Worm (Caenorhabditis elegans) whole organism, late embryonic: ENCODE results near the gene msp-32.
A peak's percentile ranks its signal among the peaks of the same experiment; 100 is the strongest.

Experiments used
- C38D4.7 ChIP-seq: fragments of 200-800 bp; sonication (Bioruptor generic); optimal IDR thresholded peaks from 2 replicates; lab custom pipeline; 2018; ENCODE audit warnings: mild to moderate bottlenecking, missing genetic modification characterization, moderate library complexity, missing compliant biosample characterization
- ahr-1 ChIP-seq: sonication (generic microtip); optimal IDR thresholded peaks from 2 replicates; lab custom pipeline; 2016; ENCODE audit warnings: missing genetic modification characterization, missing compliant biosample characterization
- ama-1 ChIP-seq: fragments of 150-350 bp; optimal IDR thresholded peaks from 2 replicates; lab custom pipeline; 2014
- ceh-14 ChIP-seq: sonication (generic microtip); optimal IDR thresholded peaks from 2 replicates; lab custom pipeline; 2016; ENCODE audit warnings: missing genotype, missing genetic modification characterization, missing compliant biosample characterization
- ceh-2 ChIP-seq: sonication (generic microtip); optimal IDR thresholded peaks from 2 replicates; lab custom pipeline; 2016; ENCODE audit warnings: missing genotype, missing genetic modification characterization, missing compliant biosample characterization
- ceh-24 ChIP-seq: sonication (generic microtip); optimal IDR thresholded peaks from 2 replicates; lab custom pipeline; 2016; ENCODE audit warnings: mild to moderate bottlenecking, missing genetic modification characterization, missing compliant biosample characterization
- ceh-30 ChIP-seq: fragments of 150-350 bp; optimal IDR thresholded peaks from 2 replicates; lab custom pipeline; 2014; ENCODE audit warnings: missing biosample characterization, missing genetic modification characterization
- ceh-48 ChIP-seq: sonication (generic microtip); optimal IDR thresholded peaks from 2 replicates; lab custom pipeline; 2016; ENCODE audit warnings: missing genetic modification characterization, inconsistent platforms, missing compliant biosample characterization
- dve-1 ChIP-seq: sonication (generic microtip); optimal IDR thresholded peaks from 2 replicates; lab custom pipeline; 2017; ENCODE audit warnings: antibody characterized with exemption, mild to moderate bottlenecking, missing genetic modification characterization, missing compliant biosample characterization
- elt-2 ChIP-seq: sonication (generic microtip); optimal IDR thresholded peaks from 2 replicates; lab custom pipeline; 2016; ENCODE audit warnings: missing genetic modification reagents, missing genetic modification characterization, missing compliant biosample characterization
- elt-4 ChIP-seq: sonication (generic microtip); optimal IDR thresholded peaks from 2 replicates; lab custom pipeline; 2016; ENCODE audit warnings: missing genetic modification characterization, missing compliant biosample characterization
- fkh-10 ChIP-seq: fragments of 150-350 bp; optimal IDR thresholded peaks from 2 replicates; lab custom pipeline; 2014; ENCODE audit warnings: missing biosample characterization, missing genetic modification reagents, missing genetic modification characterization
- gmeb-2 ChIP-seq: sonication (generic microtip); optimal IDR thresholded peaks from 2 replicates; lab custom pipeline; 2016; ENCODE audit warnings: missing genetic modification characterization, inconsistent platforms, missing compliant biosample characterization
- hlh-30 ChIP-seq: sonication (generic microtip); optimal IDR thresholded peaks from 2 replicates; lab custom pipeline; 2017; ENCODE audit warnings: antibody characterized with exemption, missing genetic modification characterization, missing compliant biosample characterization; ENCODE audit not compliant: insufficient read depth
- lim-6 ChIP-seq: sonication (generic microtip); optimal IDR thresholded peaks from 2 replicates; lab custom pipeline; 2016; ENCODE audit warnings: missing genetic modification characterization, missing compliant biosample characterization
- lin-11 ChIP-seq: fragments of 200-800 bp; sonication (Bioruptor generic); optimal IDR thresholded peaks from 2 replicates; lab custom pipeline; 2018; ENCODE audit warnings: mild to moderate bottlenecking, missing genetic modification characterization, missing compliant biosample characterization
- mec-3 ChIP-seq: sonication (generic microtip); optimal IDR thresholded peaks from 2 replicates; lab custom pipeline; 2016; ENCODE audit warnings: borderline replicate concordance, missing genetic modification characterization, missing compliant biosample characterization
- nfya-1 ChIP-seq: sonication (generic microtip); optimal IDR thresholded peaks from 2 replicates; lab custom pipeline; 2017; ENCODE audit warnings: missing genetic modification characterization, mild to moderate bottlenecking, missing compliant biosample characterization, antibody characterized with exemption, moderate library complexity
- nhr-11 ChIP-seq: fragments of 150-350 bp; optimal IDR thresholded peaks from 2 replicates; lab custom pipeline; 2014; ENCODE audit warnings: missing biosample characterization, missing genetic modification characterization
- npax-4 ChIP-seq: sonication (generic microtip); optimal IDR thresholded peaks from 2 replicates; lab custom pipeline; 2016; ENCODE audit warnings: missing genetic modification characterization, missing compliant biosample characterization
- pax-1 ChIP-seq: fragments of 150-350 bp; optimal IDR thresholded peaks from 2 replicates; lab custom pipeline; 2014; ENCODE audit warnings: missing biosample characterization, missing genetic modification characterization
- pros-1 ChIP-seq: fragments of 150-350 bp; optimal IDR thresholded peaks from 2 replicates; lab custom pipeline; 2014; ENCODE audit warnings: missing biosample characterization, missing genetic modification reagents, missing genetic modification characterization
- rnt-1 ChIP-seq: sonication (generic microtip); optimal IDR thresholded peaks from 2 replicates; lab custom pipeline; 2016; ENCODE audit warnings: missing genetic modification characterization, missing compliant biosample characterization
- sox-2 ChIP-seq: fragments of 200-800 bp; sonication (Bioruptor generic); IDR thresholded peaks from 2 replicates; pipeline ENCODE4 v1.3.6; 2022; ENCODE audit warnings: missing genetic modification reagents, missing genetic modification characterization, missing compliant biosample characterization
- tbx-7 ChIP-seq: sonication (generic microtip); optimal IDR thresholded peaks from 2 replicates; lab custom pipeline; 2016; ENCODE audit warnings: missing genotype, missing genetic modification characterization, missing compliant biosample characterization
- unc-3 ChIP-seq, 2 experiments: fragments of 200-800 bp in 1 of 2; sonication (Bioruptor generic) in 1 of 2; sonication (generic microtip) in 1 of 2; conservative IDR thresholded peaks in 1 of 2; optimal IDR thresholded peaks in 1 of 2; 2 replicates each; pipeline versions ENCODE4 v1.3.6 to Lab custom; 2016 to 2022; ENCODE audit warnings: missing compliant biosample characterization in 2 of 2, missing genetic modification characterization in 2 of 2, missing genetic modification reagents in 1 of 2
- unc-42 ChIP-seq: sonication (generic microtip); optimal IDR thresholded peaks from 2 replicates; lab custom pipeline; 2016; ENCODE audit warnings: missing genotype, missing genetic modification characterization, missing compliant biosample characterization
- unc-55 ChIP-seq: sonication (generic microtip); optimal IDR thresholded peaks from 2 replicates; lab custom pipeline; 2017; ENCODE audit warnings: missing biosample characterization, missing genetic modification reagents, missing genetic modification characterization
- zip-5 ChIP-seq: sonication (generic microtip); optimal IDR thresholded peaks from 2 replicates; lab custom pipeline; 2016; ENCODE audit warnings: missing genetic modification characterization, missing compliant biosample characterization
- ztf-16 ChIP-seq: sonication (generic microtip); optimal IDR thresholded peaks from 2 replicates; lab custom pipeline; 2017; ENCODE audit warnings: missing genetic modification characterization, missing compliant biosample characterization

The msp-32 gene

ce11 chrII:4942829-4943228 is 44.2 kb downstream of the msp-32 start:
- TF ChIP-seq elt-2 (tag; lab: Kevin White, UChicago) (peak; percentile 70), hlh-30 (tag; lab: Kevin White, UChicago) (peak; percentile 16), zip-5 (tag; lab: Kevin White, UChicago) (no peak)

ce11 chrII:4943849-4944248 is 45.2 kb downstream of the msp-32 start, which contains the start of gene mdt-4:
Gene mdt-4, minus strand, starts transcription at chrII:4943949.
- TF ChIP-seq npax-4 (tag; lab: Kevin White, UChicago), result no peak
- no peak for TF ChIP-seq pax-1 (tag; lab: Kevin White, UChicago)
- TF ChIP-seq ama-1, result no peak
- no peak for TF ChIP-seq ceh-2 (tag; lab: Kevin White, UChicago)
- no peak for TF ChIP-seq ceh-14
- TF ChIP-seq gmeb-2 (tag; lab: Kevin White, UChicago), result no peak
- TF ChIP-seq unc-3 (GFP tag; conservative IDR thresholded peaks at IDR 0.05; lab: Robert Waterston, UW), result no peak
- no peak for TF ChIP-seq unc-3 (tag; optimal IDR thresholded peaks at IDR 0.05; lab: Kevin White, UChicago)
- no peak for TF ChIP-seq lim-6

- TF ChIP-seq ceh-2 (tag; lab: Kevin White, UChicago) (no peak), ztf-16 (tag; lab: Kevin White, UChicago) (no peak), npax-4 (tag; lab: Kevin White, UChicago) (no peak), ceh-24 (tag; lab: Kevin White, UChicago) (no peak), fkh-10 (GFP tag; lab: Kevin White, UChicago) (no peak), unc-55 (no peak), tbx-7 (tag; lab: Kevin White, UChicago) (no peak), nfya-1 (tag; lab: Kevin White, UChicago) (no peak), gmeb-2 (tag; lab: Kevin White, UChicago) (no peak), rnt-1 (tag; lab: Kevin White, UChicago) (no peak), unc-42 (no peak), ceh-48 (no peak), C38D4.7 (GFP tag; lab: Kevin White, UChicago) (no peak), dve-1 (tag; lab: Kevin White, UChicago) (no peak), ahr-1 (tag; lab: Kevin White, UChicago) (no peak), lin-11 (tag; lab: Kevin White, UChicago) (no peak)
These were observed 47.1 kb downstream of the msp-32 start, which contains the start of the genes gldi-11 and ZK546.2 for ce11 chrII:4945695-4946094. Gene gldi-11, minus strand, starts transcription at chrII:4945789. Gene ZK546.2, plus strand, starts transcription at chrII:4946027.

ce11 chrII:4946775-4947174 is 48.1 kb downstream of the msp-32 start:
- TF ChIP-seq gmeb-2 (tag; lab: Kevin White, UChicago) (no peak), mec-3 (tag; lab: Kevin White, UChicago) (no peak), elt-4 (tag; lab: Kevin White, UChicago) (no peak), nhr-11 (tag; lab: Kevin White, UChicago) (no peak), ceh-30 (tag; lab: Kevin White, UChicago) (no peak), lin-11 (tag; lab: Kevin White, UChicago) (no peak), pros-1 (tag; lab: Kevin White, UChicago) (no peak), lim-6 (no peak), sox-2 (GFP tag; lab: Robert Waterston, UW) (no peak)

- TF ChIP-seq rnt-1 (tag; lab: Kevin White, UChicago), result no peak
These were observed 49.5 kb downstream of the msp-32 start for ce11 chrII:4948118-4948517.
